Fruit fly (Drosophila melanogaster) whole organism, embryonic: ENCODE results near the gene MED15.

ENCODE experiments used
- Atf3 ChIP-seq: fragments of 200-800 bp; sonication (Bioruptor generic); optimal IDR thresholded peaks from 3 replicates; lab custom pipeline; 2016; ENCODE audit warnings: missing biosample characterization, missing genetic modification characterization
- Blimp-1 ChIP-seq: fragments of 200-800 bp; sonication (Bioruptor generic); optimal IDR thresholded peaks from 3 replicates; lab custom pipeline; 2018; ENCODE audit warnings: missing biosample characterization, missing genetic modification characterization, mild to moderate bottlenecking, moderate library complexity, missing genetic modification reagents
- CG1024 ChIP-seq: fragments of 200-800 bp; sonication (Bioruptor generic); IDR thresholded peaks from 2 replicates; pipeline ENCODE4 v1.3.6; 2022; ENCODE audit warnings: missing biosample characterization, missing genetic modification characterization
- CG11398 ChIP-seq: fragments of 200-800 bp; sonication (Bioruptor generic); optimal IDR thresholded peaks from 2 replicates; lab custom pipeline; 2016; ENCODE audit warnings: missing biosample characterization, missing genetic modification characterization
- CG11456 ChIP-seq: fragments of 200-800 bp; sonication (Bioruptor generic); IDR thresholded peaks from 3 replicates; pipeline ENCODE4 v1.3.6; 2022; ENCODE audit warnings: missing biosample characterization, missing genetic modification characterization
- CG12659 ChIP-seq: fragments of 200-800 bp; sonication (Bioruptor generic); optimal IDR thresholded peaks from 3 replicates; lab custom pipeline; 2017; ENCODE audit warnings: mild to moderate bottlenecking, missing biosample characterization, missing genetic modification reagents, missing genetic modification characterization
- CG13123 ChIP-seq: fragments of 200-800 bp; sonication (Bioruptor generic); optimal IDR thresholded peaks from 2 replicates; lab custom pipeline; 2016; ENCODE audit warnings: missing biosample characterization, missing genetic modification characterization
- CG13624 ChIP-seq: fragments of 200-800 bp; sonication (Bioruptor generic); optimal IDR thresholded peaks from 2 replicates; lab custom pipeline; 2016; ENCODE audit warnings: missing biosample characterization, missing genetic modification characterization
- CG1529 ChIP-seq: fragments of 200-800 bp; sonication (Bioruptor generic); optimal IDR thresholded peaks from 3 replicates; lab custom pipeline; 2018; ENCODE audit warnings: missing biosample characterization, missing genetic modification characterization
- CG15514 ChIP-seq: fragments of 200-800 bp; sonication (Bioruptor generic); optimal IDR thresholded peaks from 3 replicates; lab custom pipeline; 2017; ENCODE audit warnings: missing biosample characterization, missing genetic modification characterization, mild to moderate bottlenecking, moderate library complexity, missing genetic modification reagents
- CG15601 ChIP-seq: fragments of 200-800 bp; sonication (Bioruptor generic); optimal IDR thresholded peaks from 3 replicates; lab custom pipeline; 2019; ENCODE audit warnings: missing biosample characterization, mild to moderate bottlenecking, missing genetic modification characterization, moderate library complexity
- CG1647 ChIP-seq: fragments of 200-800 bp; sonication (Bioruptor generic); optimal IDR thresholded peaks from 3 replicates; lab custom pipeline; 2016; ENCODE audit warnings: missing biosample characterization, missing genetic modification characterization
- CG16813 ChIP-seq: fragments of 200-800 bp; sonication (Bioruptor generic); IDR thresholded peaks from 3 replicates; pipeline ENCODE4 v1.3.6; 2022; ENCODE audit warnings: missing biosample characterization, missing genetic modification characterization; ENCODE audit not compliant: partially characterized antibody
- CG17568 ChIP-seq: fragments of 200-800 bp; sonication (Bioruptor generic); optimal IDR thresholded peaks from 2 replicates; lab custom pipeline; 2018; ENCODE audit warnings: missing biosample characterization, mild to moderate bottlenecking, missing genetic modification characterization, moderate library complexity
- CG17829 ChIP-seq: fragments of 200-800 bp; optimal IDR thresholded peaks from 2 replicates; lab custom pipeline; 2019; ENCODE audit warnings: missing biosample characterization, mild to moderate bottlenecking, missing genetic modification characterization, moderate library complexity
- CG17912 ChIP-seq: fragments of 200-800 bp; sonication (Bioruptor generic); optimal IDR thresholded peaks from 2 replicates; lab custom pipeline; 2018; ENCODE audit warnings: missing biosample characterization, mild to moderate bottlenecking, missing genetic modification characterization
- CG18619 ChIP-seq: fragments of 200-800 bp; sonication (Bioruptor generic); optimal IDR thresholded peaks from 3 replicates; lab custom pipeline; 2017; ENCODE audit warnings: missing biosample characterization, mild to moderate bottlenecking, missing genetic modification characterization
- CG31388 ChIP-seq: fragments of 200-800 bp; sonication (Bioruptor generic); optimal IDR thresholded peaks from 2 replicates; lab custom pipeline; 2016; ENCODE audit warnings: missing biosample characterization, missing genetic modification characterization
- CG4617 ChIP-seq: fragments of 200-800 bp; sonication (Bioruptor generic); optimal IDR thresholded peaks from 3 replicates; lab custom pipeline; 2016; ENCODE audit warnings: missing biosample characterization, missing genetic modification characterization, borderline replicate concordance
- CG7357 ChIP-seq: fragments of 200-800 bp; sonication (Bioruptor generic); IDR thresholded peaks from 3 replicates; pipeline ENCODE4 v1.3.6; 2022; ENCODE audit warnings: missing biosample characterization, missing genetic modification characterization
- CG7839 ChIP-seq: fragments of 200-800 bp; sonication (Bioruptor generic); optimal IDR thresholded peaks from 3 replicates; lab custom pipeline; 2018; ENCODE audit warnings: missing biosample characterization, mild to moderate bottlenecking, missing genetic modification characterization, moderate library complexity
- CG8944 ChIP-seq: fragments of 200-800 bp; sonication (Bioruptor generic); optimal IDR thresholded peaks from 3 replicates; lab custom pipeline; 2016; ENCODE audit warnings: missing biosample characterization, missing genetic modification characterization
- Chrac-16 ChIP-seq: fragments of 200-800 bp; sonication (Bioruptor generic); optimal IDR thresholded peaks from 3 replicates; lab custom pipeline; 2016; ENCODE audit warnings: missing biosample characterization, missing genetic modification characterization
- Dll ChIP-seq: fragments of 200-800 bp; sonication (Bioruptor generic); IDR thresholded peaks from 4 replicates; pipeline ENCODE4 v1.3.6; 2022; ENCODE audit warnings: missing biosample characterization, missing genetic modification characterization; ENCODE audit not compliant: partially characterized antibody
- Fer2 ChIP-seq: fragments of 200-800 bp; sonication (Bioruptor generic); optimal IDR thresholded peaks from 2 replicates; lab custom pipeline; 2018; ENCODE audit warnings: missing biosample characterization, mild to moderate bottlenecking, missing genetic modification characterization, moderate library complexity
- H15 ChIP-seq: fragments of 200-800 bp; sonication (Bioruptor generic); IDR thresholded peaks from 3 replicates; pipeline ENCODE4 v1.3.6; 2022; ENCODE audit warnings: missing biosample characterization, missing genetic modification characterization
- NK7.1 ChIP-seq: fragments of 200-800 bp; sonication (Bioruptor generic); optimal IDR thresholded peaks from 3 replicates; lab custom pipeline; 2016; ENCODE audit warnings: missing biosample characterization, missing genetic modification characterization
- Oli ChIP-seq: fragments of 200-800 bp; sonication (Bioruptor generic); optimal IDR thresholded peaks from 2 replicates; lab custom pipeline; 2018; ENCODE audit warnings: missing biosample characterization, mild to moderate bottlenecking, missing genetic modification characterization, moderate library complexity
- Sry-β ChIP-seq: fragments of 200-800 bp; sonication (Bioruptor generic); optimal IDR thresholded peaks from 2 replicates; lab custom pipeline; 2018; ENCODE audit warnings: missing biosample characterization, mild to moderate bottlenecking, missing genetic modification characterization, moderate library complexity
- Vsx1 ChIP-seq: fragments of 200-800 bp; sonication (Bioruptor generic); optimal IDR thresholded peaks from 2 replicates; lab custom pipeline; 2017; ENCODE audit warnings: missing biosample characterization, mild to moderate bottlenecking, missing genetic modification characterization, missing genetic modification reagents
- ase ChIP-seq: fragments of 200-800 bp; sonication (Bioruptor generic); IDR thresholded peaks from 3 replicates; pipeline ENCODE4 v1.3.6; 2022; ENCODE audit warnings: missing biosample characterization, missing genetic modification characterization
- bowl ChIP-seq: fragments of 200-800 bp; sonication (Bioruptor generic); IDR thresholded peaks from 2 replicates; pipeline ENCODE4 v1.3.6; 2022; ENCODE audit warnings: missing biosample characterization, missing genetic modification characterization
- bsh ChIP-seq, 2 experiments: fragments of 200-800 bp; sonication (Bioruptor generic); optimal IDR thresholded peaks; 2 replicates each; lab custom pipeline; 2017 to 2018; ENCODE audit warnings: mild to moderate bottlenecking in 2 of 2, missing biosample characterization in 2 of 2, missing genetic modification characterization in 2 of 2, moderate library complexity in 1 of 2
- da ChIP-seq: fragments of 200-800 bp; sonication (Bioruptor generic); optimal IDR thresholded peaks from 2 replicates; lab custom pipeline; 2016; ENCODE audit warnings: missing biosample characterization, missing genetic modification characterization
- esg ChIP-seq: fragments of 200-800 bp; sonication (Bioruptor generic); conservative IDR thresholded peaks from 2 replicates; pipeline ENCODE4 v1.3.6; 2022; ENCODE audit warnings: missing biosample characterization, missing genetic modification characterization
- fru ChIP-seq: fragments of >200 bp; optimal IDR thresholded peaks from 2 replicates; lab custom pipeline; 2017
- fu2 ChIP-seq: fragments of 200-800 bp; sonication (Bioruptor generic); optimal IDR thresholded peaks from 2 replicates; lab custom pipeline; 2016; ENCODE audit warnings: missing biosample characterization, missing genetic modification characterization
- her ChIP-seq: fragments of 200-800 bp; sonication (Bioruptor generic); optimal IDR thresholded peaks from 2 replicates; lab custom pipeline; 2016; ENCODE audit warnings: missing biosample characterization, missing genetic modification characterization
- jumu ChIP-seq: fragments of 200-800 bp; sonication (Bioruptor generic); optimal IDR thresholded peaks from 3 replicates; lab custom pipeline; 2016; ENCODE audit warnings: missing biosample characterization, missing genetic modification characterization
- lab ChIP-seq: fragments of 200-800 bp; sonication (Bioruptor generic); optimal IDR thresholded peaks from 3 replicates; lab custom pipeline; 2017; ENCODE audit warnings: missing biosample characterization, missing genetic modification characterization, mild to moderate bottlenecking, moderate library complexity, missing genetic modification reagents
- lilli ChIP-seq: fragments of 200-800 bp; sonication (Bioruptor generic); optimal IDR thresholded peaks from 3 replicates; lab custom pipeline; 2016; ENCODE audit warnings: missing biosample characterization, missing genetic modification characterization
- lola ChIP-seq, 3 experiments: fragments of >200 bp in 2 of 3; fragments of 200-800 bp in 1 of 3; sonication (Bioruptor generic) in 1 of 3; optimal IDR thresholded peaks; 2 replicates each; lab custom pipeline; 2017 to 2019; ENCODE audit warnings: missing biosample characterization in 3 of 3, missing genetic modification characterization in 3 of 3, mild to moderate bottlenecking in 1 of 3, moderate library complexity in 1 of 3
- nerfin-2 ChIP-seq: fragments of 200-800 bp; sonication (Bioruptor generic); IDR thresholded peaks from 2 replicates; pipeline ENCODE4 v1.3.6; 2022; ENCODE audit warnings: missing biosample characterization, missing genetic modification characterization; ENCODE audit not compliant: partially characterized antibody
- pan ChIP-seq, 4 experiments: fragments of >200 bp in 3 of 4; fragments of 200-800 bp in 1 of 4; sonication (Bioruptor generic) in 1 of 4; optimal IDR thresholded peaks in 3 of 4; IDR thresholded peaks in 1 of 4; 2 replicates each; pipeline versions ENCODE4 v1.3.6 to Lab custom; 2017 to 2022; ENCODE audit warnings: missing biosample characterization in 2 of 4, missing genetic modification characterization in 2 of 4, mixed read lengths in 1 of 4
- salm ChIP-seq: fragments of 200-800 bp; sonication (Bioruptor generic); optimal IDR thresholded peaks from 2 replicates; lab custom pipeline; 2018; ENCODE audit warnings: missing biosample characterization, mild to moderate bottlenecking, missing genetic modification characterization
- so ChIP-seq: fragments of 200-800 bp; sonication (Bioruptor generic); IDR thresholded peaks from 3 replicates; pipeline ENCODE4 v1.3.6; 2022; ENCODE audit warnings: missing biosample characterization, missing genetic modification characterization
- ssp ChIP-seq: fragments of 200-800 bp; sonication (Bioruptor generic); IDR thresholded peaks from 2 replicates; pipeline ENCODE4 v1.3.6; 2022; ENCODE audit warnings: missing biosample characterization, missing genetic modification characterization
- sug ChIP-seq: fragments of 200-800 bp; optimal IDR thresholded peaks from 2 replicates; lab custom pipeline; 2019; ENCODE audit warnings: missing biosample characterization, mild to moderate bottlenecking, missing genetic modification characterization, moderate library complexity

Gene MED15

DNA sequence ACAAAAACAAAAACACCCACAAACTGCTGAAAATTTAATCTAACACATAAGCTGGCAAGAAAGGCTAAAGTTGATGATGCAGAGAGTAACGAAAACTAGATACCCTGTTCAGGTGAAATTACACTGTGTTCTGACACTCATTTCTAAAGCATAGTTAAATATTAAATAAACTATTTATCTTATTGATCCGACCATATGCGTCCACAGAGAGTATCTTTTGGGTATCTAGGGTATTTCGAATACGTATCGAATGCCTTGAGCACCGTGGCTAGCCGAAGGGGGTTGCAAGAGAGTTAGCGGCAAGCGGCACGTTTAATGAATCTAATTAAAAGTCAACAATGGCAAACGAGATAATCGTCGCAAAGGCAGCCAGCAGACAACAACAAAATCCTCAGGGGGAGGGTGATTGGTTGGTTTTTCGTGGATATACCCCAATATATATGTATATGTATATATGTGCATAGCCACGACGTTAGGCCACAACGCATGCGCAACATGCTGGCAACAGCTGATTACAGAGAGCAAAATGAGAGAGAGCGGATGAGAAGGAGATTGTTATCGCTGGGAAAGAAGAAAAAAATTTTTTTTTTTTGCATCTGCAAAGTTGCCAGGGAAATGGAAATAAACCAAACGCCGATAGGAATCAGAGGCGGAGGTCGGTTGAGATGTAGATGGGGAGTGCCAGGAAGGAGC, 49.3 kb downstream of the MED15 start (continued):
- TF ChIP-seq her (GFP tag; lab: Kevin White, UChicago) (peak; percentile 17), CG12659 (peak; percentile 61), Fer2 (no peak), Dll (GFP tag; lab: Robert Waterston, UW) (no peak), bowl (GFP tag; lab: Robert Waterston, UW) (0 out of 2 replicates have a peak, but pooled peaks have one; percentile 32), CG7357 (peak; percentile 78; the same call in 2 of the 3 replicates), CG13123 (peak; percentile 66), bsh (GFP tag; optimal IDR thresholded peaks at IDR 0.05; lab: Kevin White, UChicago) (peak in 1 of 2 experiments; percentile 86), Oli (peak; percentile 80), ase (GFP tag; lab: Robert Waterston, UW) (peak; percentile 81), CG1529 (GFP tag; lab: Kevin White, UChicago) (peak; percentile 59), Vsx1 (GFP tag; lab: Kevin White, UChicago) (peak; percentile 58), CG17568 (peak; percentile 54), pan (optimal IDR thresholded peaks at IDR 0.05; lab: Kevin White, UChicago) (peak in 1 of 2 experiments; percentile 72), pan (GFP tag; optimal IDR thresholded peaks at IDR 0.05 in 1 of 2, IDR thresholded peaks at IDR 0.05 in 1 of 2) (peak; percentile 44 to 93), so (GFP tag; lab: Robert Waterston, UW) (peak; percentile 84), ssp (GFP tag; lab: Robert Waterston, UW) (peak; percentile 72)
- TF ChIP-seq, all 482 proteins: peak for 333

DNA sequence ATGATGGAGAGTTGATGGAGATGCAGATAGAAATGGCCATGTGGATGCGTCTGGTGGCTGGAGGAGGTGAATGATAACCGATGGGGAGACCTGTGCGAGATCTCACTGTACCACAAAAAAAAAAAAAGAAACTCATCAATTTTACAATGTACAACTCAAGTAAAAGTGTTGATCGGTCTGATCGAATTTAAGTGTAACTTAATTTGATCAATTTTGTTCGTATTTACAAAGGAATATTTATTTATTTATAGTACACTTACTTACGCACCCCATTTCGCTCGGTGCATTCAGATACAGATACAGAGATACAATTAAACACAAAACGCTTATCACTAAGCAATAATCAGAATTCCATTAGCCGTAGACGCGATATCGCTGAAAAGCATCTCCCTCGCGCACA, 49.9 kb downstream of the MED15 start:
- TF ChIP-seq nerfin-2 (GFP tag; lab: Robert Waterston, UW) (no peak), NK7.1 (GFP tag; lab: Kevin White, UChicago) (no peak), fu2 (GFP tag; lab: Kevin White, UChicago) (no peak), CG11398 (no peak), CG31388 (GFP tag; lab: Kevin White, UChicago) (no peak), CG17912 (GFP tag; lab: Kevin White, UChicago) (no peak), lilli (GFP tag; lab: Kevin White, UChicago) (no peak), CG17829 (tag; lab: Kevin White, UChicago) (peak; percentile 37), Sry-β (GFP tag; lab: Kevin White, UChicago) (no peak), CG1024 (GFP tag; lab: Robert Waterston, UW) (no peak), CG8944 (GFP tag; lab: Kevin White, UChicago) (peak; percentile 4), Blimp-1 (GFP tag; lab: Kevin White, UChicago) (peak; percentile 63), CG1647 (GFP tag; lab: Kevin White, UChicago) (no peak), fru (lab: Kevin White, UChicago) (no peak), sug (no peak), lola (GFP tag; optimal IDR thresholded peaks at IDR 0.05; lab: Kevin White, UChicago) (peak in 1 of 3 experiments; percentile 66), Oli (peak; percentile 58), esg (GFP tag; lab: Robert Waterston, UW) (peak; percentile 50; the same call in 1 of the 2 replicates), jumu (GFP tag; lab: Kevin White, UChicago) (no peak), CG18619 (GFP tag; lab: Kevin White, UChicago) (no peak), CG16813 (no peak), CG13624 (GFP tag; lab: Kevin White, UChicago) (no peak), CG11456 (GFP tag; lab: Robert Waterston, UW) (no peak), CG7839 (tag; lab: Kevin White, UChicago) (peak; percentile 58), CG15601 (tag; lab: Kevin White, UChicago) (peak; percentile 48), Chrac-16 (GFP tag; lab: Kevin White, UChicago) (peak; percentile 52), CG15514 (no peak), Atf3 (GFP tag; lab: Kevin White, UChicago) (no peak), lab (GFP tag; lab: Kevin White, UChicago) (no peak), da (GFP tag; lab: Kevin White, UChicago) (no peak), H15 (GFP tag; lab: Robert Waterston, UW) (peak; percentile 51; the same call in 2 of the 3 replicates), salm (tag; lab: Kevin White, UChicago) (no peak), CG4617 (no peak)
